Worm (Caenorhabditis elegans) whole organism, young adult: ENCODE data around the gene C18D11.3.
A peak's percentile ranks its signal among the peaks of the same experiment; 100 is the strongest.

Experiments used
- B0019.2 ChIP-seq: fragments of 200-800 bp; sonication (Bioruptor generic); conservative IDR thresholded peaks from 2 replicates; pipeline ENCODE4 v1.3.6; 2022; ENCODE audit warnings: missing genetic modification reagents, missing genetic modification characterization, missing compliant biosample characterization
- B0035.1 ChIP-seq: sonication (generic microtip); optimal IDR thresholded peaks from 2 replicates; lab custom pipeline; 2016; ENCODE audit warnings: missing genetic modification characterization, mild to moderate bottlenecking, missing compliant biosample characterization, missing genotype, missing genetic modification reagents
- F37B4.10 ChIP-seq: fragments of 200-800 bp; sonication (Bioruptor generic); IDR thresholded peaks from 2 replicates; pipeline ENCODE4 v1.3.6; 2022; ENCODE audit warnings: missing genetic modification characterization, missing compliant biosample characterization
- F39B2.1 ChIP-seq: fragments of 200-800 bp; sonication (Bioruptor generic); IDR thresholded peaks from 2 replicates; pipeline ENCODE4 v1.3.6; 2022; ENCODE audit warnings: missing genetic modification reagents, missing genetic modification characterization, missing compliant biosample characterization
- F49E8.2 ChIP-seq: sonication (generic microtip); optimal IDR thresholded peaks from 3 replicates; lab custom pipeline; 2017; ENCODE audit warnings: missing genetic modification characterization, mild to moderate bottlenecking, missing compliant biosample characterization, antibody characterized with exemption, moderate library complexity; ENCODE audit not compliant: insufficient read depth
- F52B5.7 ChIP-seq: sonication (generic microtip); optimal IDR thresholded peaks from 2 replicates; lab custom pipeline; 2016; ENCODE audit warnings: mild to moderate bottlenecking, missing genetic modification characterization, missing compliant biosample characterization
- K12H6.12 ChIP-seq: fragments of 200-800 bp; sonication (Bioruptor generic); optimal IDR thresholded peaks from 2 replicates; lab custom pipeline; 2018; ENCODE audit warnings: mild to moderate bottlenecking, missing genetic modification characterization, missing compliant biosample characterization
- Y56A3A.18 ChIP-seq: fragments of 200-800 bp; sonication (Bioruptor generic); IDR thresholded peaks from 2 replicates; pipeline ENCODE4 v1.3.6; 2022; ENCODE audit warnings: missing genetic modification reagents, missing genetic modification characterization, missing compliant biosample characterization
- Y67H2A.10 ChIP-seq: fragments of 200-800 bp; sonication (Bioruptor generic); conservative IDR thresholded peaks from 2 replicates; pipeline ENCODE4 v1.3.6; 2022; ENCODE audit warnings: missing genetic modification reagents, missing genetic modification characterization, missing compliant biosample characterization
- attf-3 ChIP-seq: fragments of 200-800 bp; sonication (Bioruptor generic); conservative IDR thresholded peaks from 2 replicates; pipeline ENCODE4 v1.3.6; 2022; ENCODE audit warnings: missing genetic modification reagents, missing genetic modification characterization, missing compliant biosample characterization
- bed-2 ChIP-seq: fragments of 200-800 bp; sonication (Bioruptor generic); IDR thresholded peaks from 2 replicates; pipeline ENCODE4 v1.3.6; 2022; ENCODE audit warnings: missing genetic modification reagents, missing genetic modification characterization, missing compliant biosample characterization
- ccch-3 ChIP-seq: fragments of 200-800 bp; sonication (Bioruptor generic); optimal IDR thresholded peaks from 2 replicates; lab custom pipeline; 2018; ENCODE audit warnings: mild to moderate bottlenecking, missing genetic modification characterization, missing compliant biosample characterization
- cebp-2 ChIP-seq: fragments of 200-800 bp; sonication (Bioruptor generic); IDR thresholded peaks from 2 replicates; pipeline ENCODE4 v1.3.6; 2022; ENCODE audit warnings: missing genetic modification characterization, missing compliant biosample characterization
- ceh-79 ChIP-seq: sonication (generic microtip); optimal IDR thresholded peaks from 2 replicates; lab custom pipeline; 2017; ENCODE audit warnings: mild to moderate bottlenecking, missing genetic modification characterization, missing compliant biosample characterization
- ceh-91 ChIP-seq: fragments of 200-800 bp; sonication (Bioruptor generic); IDR thresholded peaks from 2 replicates; pipeline ENCODE4 v1.3.6; 2022; ENCODE audit warnings: missing genetic modification reagents, missing genetic modification characterization, missing compliant biosample characterization
- chd-7 ChIP-seq: sonication (generic microtip); optimal IDR thresholded peaks from 2 replicates; lab custom pipeline; 2016; ENCODE audit warnings: mild to moderate bottlenecking, missing genetic modification characterization, moderate library complexity, missing compliant biosample characterization
- die-1 ChIP-seq: sonication (generic microtip); optimal IDR thresholded peaks from 2 replicates; lab custom pipeline; 2016; ENCODE audit warnings: missing genotype, mild to moderate bottlenecking, missing genetic modification characterization, missing compliant biosample characterization
- dox-1 ChIP-seq: fragments of 200-800 bp; sonication (Bioruptor generic); IDR thresholded peaks from 2 replicates; pipeline ENCODE4 v1.3.6; 2022; ENCODE audit warnings: missing genetic modification reagents, missing genetic modification characterization, missing compliant biosample characterization
- dpff-1 ChIP-seq: sonication (generic microtip); optimal IDR thresholded peaks from 2 replicates; lab custom pipeline; 2017; ENCODE audit warnings: mild to moderate bottlenecking, missing genetic modification characterization, missing compliant biosample characterization
- dpl-1 ChIP-seq: fragments of 150-350 bp; optimal IDR thresholded peaks from 2 replicates; lab custom pipeline; 2014; ENCODE audit warnings: missing biosample characterization, missing genetic modification reagents, missing genetic modification characterization
- ekl-4 ChIP-seq: fragments of 200-800 bp; sonication (Bioruptor generic); IDR thresholded peaks from 2 replicates; pipeline ENCODE4 v1.3.6; 2022; ENCODE audit warnings: missing genetic modification reagents, missing genetic modification characterization, missing compliant biosample characterization
- fkh-3 ChIP-seq: sonication (generic microtip); optimal IDR thresholded peaks from 2 replicates; lab custom pipeline; 2016; ENCODE audit warnings: mild to moderate bottlenecking, missing genetic modification characterization, missing compliant biosample characterization
- gei-17 ChIP-seq: fragments of 200-800 bp; sonication (Bioruptor generic); optimal IDR thresholded peaks from 2 replicates; lab custom pipeline; 2018; ENCODE audit warnings: mild to moderate bottlenecking, missing genetic modification characterization, missing compliant biosample characterization
- him-1 ChIP-seq: sonication (generic microtip); optimal IDR thresholded peaks from 2 replicates; lab custom pipeline; 2016; ENCODE audit warnings: missing genotype, missing genetic modification reagents, missing genetic modification characterization, missing compliant biosample characterization
- hrde-1 ChIP-seq: sonication (generic microtip); optimal IDR thresholded peaks from 2 replicates; lab custom pipeline; 2016; ENCODE audit warnings: missing genetic modification characterization, mild to moderate bottlenecking, missing compliant biosample characterization, moderate library complexity, missing genotype, missing genetic modification reagents, borderline replicate concordance
- hsf-1 ChIP-seq: fragments of 200-800 bp; sonication (Bioruptor generic); IDR thresholded peaks from 2 replicates; pipeline ENCODE4 v1.3.6; 2022; ENCODE audit warnings: missing genetic modification reagents, missing genetic modification characterization, missing compliant biosample characterization
- lir-1 ChIP-seq: fragments of 200-800 bp; sonication (Bioruptor generic); conservative IDR thresholded peaks from 2 replicates; pipeline ENCODE4 v1.3.6; 2022; ENCODE audit warnings: missing genetic modification reagents, missing genetic modification characterization, missing compliant biosample characterization
- lsy-27 ChIP-seq: sonication (generic microtip); optimal IDR thresholded peaks from 2 replicates; lab custom pipeline; 2017; ENCODE audit warnings: missing genetic modification characterization, mild to moderate bottlenecking, missing compliant biosample characterization, antibody characterized with exemption, missing genotype, borderline replicate concordance; ENCODE audit not compliant: insufficient read depth
- madf-10 ChIP-seq: sonication (generic microtip); optimal IDR thresholded peaks from 2 replicates; lab custom pipeline; 2016; ENCODE audit warnings: mild to moderate bottlenecking, missing genetic modification characterization, missing compliant biosample characterization
- madf-3 ChIP-seq: fragments of 200-800 bp; sonication (Bioruptor generic); IDR thresholded peaks from 2 replicates; pipeline ENCODE4 v1.3.6; 2022; ENCODE audit warnings: missing genetic modification reagents, missing genetic modification characterization, missing compliant biosample characterization
- madf-6 ChIP-seq: fragments of 200-800 bp; sonication (Bioruptor generic); IDR thresholded peaks from 2 replicates; pipeline ENCODE4 v1.3.6; 2022; ENCODE audit warnings: missing genetic modification reagents, missing genetic modification characterization, missing compliant biosample characterization
- mcd-1 ChIP-seq: fragments of 200-800 bp; sonication (Bioruptor generic); IDR thresholded peaks from 2 replicates; pipeline ENCODE4 v1.3.6; 2022; ENCODE audit warnings: missing genetic modification reagents, missing genetic modification characterization, missing compliant biosample characterization
- mes-4 ChIP-seq: sonication (generic microtip); optimal IDR thresholded peaks from 2 replicates; lab custom pipeline; 2016; ENCODE audit warnings: missing genotype, missing genetic modification characterization, missing compliant biosample characterization
- mxl-1 ChIP-seq: sonication (generic microtip); optimal IDR thresholded peaks from 2 replicates; lab custom pipeline; 2016; ENCODE audit warnings: missing genetic modification characterization, missing compliant biosample characterization
- nhr-179 ChIP-seq: sonication (generic microtip); optimal IDR thresholded peaks from 2 replicates; lab custom pipeline; 2016; ENCODE audit warnings: mild to moderate bottlenecking, missing genetic modification characterization, missing compliant biosample characterization
- pbrm-1 ChIP-seq: fragments of 200-800 bp; sonication (Bioruptor generic); IDR thresholded peaks from 2 replicates; pipeline ENCODE4 v1.3.6; 2022; ENCODE audit warnings: missing genetic modification reagents, missing genetic modification characterization, missing compliant biosample characterization
- rpc-1 ChIP-seq, 2 experiments: fragments of 150-350 bp in 1 of 2; sonication (generic microtip) in 1 of 2; optimal IDR thresholded peaks; 2 replicates each; lab custom pipeline; 2014 to 2018; ENCODE audit warnings: missing biosample characterization in 1 of 2, missing genetic modification characterization in 1 of 2, missing genetic modification reagents in 1 of 2, missing genotype in 1 of 2
- sea-2 ChIP-seq: fragments of 200-800 bp; sonication (Bioruptor generic); IDR thresholded peaks from 2 replicates; pipeline ENCODE4 v1.3.6; 2022; ENCODE audit warnings: missing genetic modification characterization, missing compliant biosample characterization
- snpc-4 ChIP-seq, 5 experiments: fragments of 150-350 bp in 1 of 5; sonication (generic microtip) in 4 of 5; optimal IDR thresholded peaks; 2 replicates each; lab custom pipeline; 2014 to 2018; ENCODE audit warnings: missing genetic modification characterization in 5 of 5, missing biosample characterization in 3 of 5, antibody characterized with exemption in 2 of 5, mild to moderate bottlenecking in 2 of 5, missing compliant biosample characterization in 2 of 5, missing genotype in 2 of 5, moderate library complexity in 2 of 5, missing genetic modification reagents in 1 of 5
- somi-1 ChIP-seq: fragments of 200-800 bp; sonication (Bioruptor generic); optimal IDR thresholded peaks from 2 replicates; lab custom pipeline; 2018; ENCODE audit warnings: mild to moderate bottlenecking, missing genetic modification characterization, missing compliant biosample characterization
- tbx-9 ChIP-seq: sonication (generic microtip); optimal IDR thresholded peaks from 2 replicates; lab custom pipeline; 2016; ENCODE audit warnings: borderline replicate concordance, missing genetic modification characterization, inconsistent platforms, missing compliant biosample characterization
- unc-130 ChIP-seq: sonication (generic microtip); optimal IDR thresholded peaks from 2 replicates; lab custom pipeline; 2016; ENCODE audit warnings: missing genetic modification reagents, missing genetic modification characterization, missing compliant biosample characterization
- ztf-18 ChIP-seq: sonication (generic microtip); optimal IDR thresholded peaks from 2 replicates; lab custom pipeline; 2016; ENCODE audit warnings: missing genotype, mild to moderate bottlenecking, missing genetic modification characterization, missing compliant biosample characterization
- ztf-3 ChIP-seq: fragments of 200-800 bp; sonication (Bioruptor generic); optimal IDR thresholded peaks from 2 replicates; lab custom pipeline; 2018; ENCODE audit warnings: mild to moderate bottlenecking, missing genetic modification characterization, missing compliant biosample characterization
- ztf-6 ChIP-seq: fragments of 200-800 bp; sonication (Bioruptor generic); IDR thresholded peaks from 2 replicates; pipeline ENCODE4 v1.3.6; 2022; ENCODE audit warnings: missing genetic modification reagents, missing genetic modification characterization, missing compliant biosample characterization

C18D11.3 gene

DNA sequence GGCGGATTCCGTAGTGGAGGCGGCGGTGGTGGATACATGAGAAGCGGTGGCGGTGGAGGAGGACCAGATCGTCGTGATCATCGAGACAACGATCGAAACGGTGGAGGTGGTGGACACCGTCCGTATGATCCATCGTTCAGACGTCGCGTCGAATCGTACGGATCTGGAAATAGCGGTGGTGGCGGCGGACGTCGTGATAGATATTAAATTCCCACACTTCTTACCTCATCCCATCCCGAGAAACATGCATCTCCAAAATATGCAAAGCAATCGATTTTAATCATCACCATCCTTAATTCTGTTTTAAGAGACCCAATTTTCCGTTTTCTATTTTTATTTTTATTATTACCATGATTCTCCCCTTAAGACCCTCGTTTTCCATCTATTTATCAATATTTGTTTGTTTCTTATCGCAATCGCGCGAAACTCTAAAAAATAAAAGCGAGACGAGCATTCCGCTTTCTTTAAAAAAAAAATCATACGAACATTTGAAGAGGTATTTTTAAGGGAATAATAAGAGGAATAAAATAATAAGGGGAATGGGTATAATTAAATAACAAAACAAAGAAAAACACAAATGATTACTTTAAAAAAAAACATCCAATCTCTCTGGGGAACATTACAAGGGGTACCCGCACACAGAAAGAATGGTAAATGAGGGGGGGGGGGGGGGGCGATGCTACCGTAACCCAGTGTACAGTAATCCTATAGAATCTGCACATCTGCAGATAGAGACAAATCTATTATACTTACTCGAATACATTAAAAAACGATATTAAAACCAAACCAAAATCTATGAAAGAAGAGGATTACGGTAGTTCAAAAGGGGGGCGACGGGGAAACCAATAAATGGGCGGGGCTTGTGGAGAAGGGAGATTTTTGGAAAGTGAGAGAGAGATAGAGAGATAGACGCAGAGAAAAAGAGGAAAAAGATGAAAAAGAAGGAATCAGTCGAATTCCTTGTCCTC lies 7.6 kb downstream of the C18D11.3 start (continued):
- TF ChIP-seq mxl-1 (tag; lab: Kevin White, UChicago) (no peak), fkh-3 (peak; percentile 23), F37B4.10 (GFP tag; lab: Robert Waterston, UW) (0 out of 2 replicates have a peak, but pooled peaks have one; percentile 61), gei-17 (GFP tag; lab: Kevin White, UChicago) (peak; percentile 47), unc-130 (GFP tag; lab: Kevin White, UChicago) (no peak), madf-6 (peak; percentile 52), Y67H2A.10 (GFP tag; lab: Robert Waterston, UW) (peak; percentile 60), B0019.2 (GFP tag; lab: Robert Waterston, UW) (no peak), madf-10 (tag; lab: Kevin White, UChicago) (no peak), Y56A3A.18 (GFP tag; lab: Robert Waterston, UW) (peak; percentile 25; the same call in 1 of the 2 replicates), chd-7 (tag; lab: Kevin White, UChicago) (peak; percentile 75), snpc-4 (GFP tag; optimal IDR thresholded peaks at IDR 0.05; lab: Kevin White, UChicago) (peak; percentile 52), snpc-4 (tag; optimal IDR thresholded peaks at IDR 0.05; lab: Kevin White, UChicago) (peak in 2 of 4 experiments; percentile 18 to 58), ekl-4 (GFP tag; lab: Robert Waterston, UW) (peak; percentile 75; the same call in 1 of the 2 replicates), bed-2 (no peak), madf-3 (GFP tag; lab: Robert Waterston, UW) (peak; percentile 66; the same call in 1 of the 2 replicates), F52B5.7 (tag; lab: Kevin White, UChicago) (peak; percentile 92), ccch-3 (no peak), somi-1 (GFP tag; lab: Kevin White, UChicago) (no peak), ztf-18 (tag; lab: Kevin White, UChicago) (peak; percentile 18), ztf-6 (GFP tag; lab: Robert Waterston, UW) (no peak), B0035.1 (tag; lab: Kevin White, UChicago) (peak; percentile 79), F39B2.1 (GFP tag; lab: Robert Waterston, UW) (no peak), dox-1 (peak; percentile 50), dpff-1 (tag; lab: Kevin White, UChicago) (peak; percentile 64), pbrm-1 (GFP tag; lab: Robert Waterston, UW) (no peak), dpl-1 (no peak), mcd-1 (GFP tag; lab: Robert Waterston, UW) (0 out of 2 replicates have a peak, but pooled peaks have one; percentile 36), rpc-1 (optimal IDR thresholded peaks at IDR 0.05; lab: Kevin White, UChicago) (no peak), rpc-1 (tag; optimal IDR thresholded peaks at IDR 0.05; lab: Kevin White, UChicago) (no peak), ceh-91 (GFP tag; lab: Robert Waterston, UW) (no peak; the same call in 1 of the 2 replicates), cebp-2 (GFP tag; lab: Robert Waterston, UW) (peak; percentile 85; the same call in 1 of the 2 replicates), ceh-79 (tag; lab: Kevin White, UChicago) (peak; percentile 17), ztf-3 (peak; percentile 33), lsy-27 (tag; lab: Kevin White, UChicago) (no peak), attf-3 (GFP tag; lab: Robert Waterston, UW) (no peak), nhr-179 (tag; lab: Kevin White, UChicago) (no peak), lir-1 (GFP tag; lab: Robert Waterston, UW) (no peak), K12H6.12 (tag; lab: Kevin White, UChicago) (no peak), hsf-1 (GFP tag; lab: Robert Waterston, UW) (no peak), hrde-1 (tag; lab: Kevin White, UChicago) (peak; percentile 80), tbx-9 (tag; lab: Kevin White, UChicago) (no peak), die-1 (tag; lab: Kevin White, UChicago) (peak; percentile 26), him-1 (tag; lab: Kevin White, UChicago) (peak; percentile 99), F49E8.2 (tag; lab: Kevin White, UChicago) (peak; percentile 31), sea-2 (no peak), mes-4 (tag; lab: Kevin White, UChicago) (no peak)
